Fruit fly (Drosophila melanogaster): Measurements from ENCODE around the gene Bro.

Gene Bro

dm6 chr3L:1679394-1679793 lies 31.7 kb downstream of the Bro start:
- TF ChIP-seq Ets96B (tag; optimal IDR thresholded peaks at IDR 0.05) (peak; percentile 47), CG11902 (GFP tag; optimal IDR thresholded peaks at IDR 0.05) (peak; percentile 2), pdm3 (GFP tag; optimal IDR thresholded peaks at IDR 0.05) (peak; percentile 24), svp (GFP tag) (peak; percentile 62), salr (GFP tag; optimal IDR thresholded peaks at IDR 0.05) (no peak), fd85E (GFP tag; optimal IDR thresholded peaks at IDR 0.05) (no peak), achi (GFP tag; optimal IDR thresholded peaks at IDR 0.05) (peak; percentile 17), CG6163 (GFP tag; IDR thresholded peaks at IDR 0.05) (0 out of 3 replicates have a peak, but pooled peaks have one; percentile 43), ss (GFP tag; optimal IDR thresholded peaks at IDR 0.05) (peak; percentile 23 to 56), CG31627 (GFP tag; optimal IDR thresholded peaks at IDR 0.05) (no peak), CG8119 (GFP tag; IDR thresholded peaks at IDR 0.05) (0 out of 3 replicates have a peak, but pooled peaks have one; percentile 21), CG1621 (tag; optimal IDR thresholded peaks at IDR 0.05) (peak; percentile 12), CG10669 (GFP tag; optimal IDR thresholded peaks at IDR 0.05) (peak; percentile 28), spab (GFP tag; optimal IDR thresholded peaks at IDR 0.05) (peak; percentile 15), Sox14 (GFP tag; optimal IDR thresholded peaks at IDR 0.05) (peak; percentile 8), Met (GFP tag; optimal IDR thresholded peaks at IDR 0.05) (peak; percentile 26), fkh (GFP tag; optimal IDR thresholded peaks at IDR 0.05) (no peak), CG9139 (GFP tag; optimal IDR thresholded peaks at IDR 0.05) (no peak), dsx (GFP tag; optimal IDR thresholded peaks at IDR 0.05; ENCODE audit: poor library complexity, severe bottlenecking) (peak; percentile 44), Eip78C (GFP tag) (peak; percentile 78), CG3919 (GFP tag; optimal IDR thresholded peaks at IDR 0.05) (peak; percentile 26), acj6 (GFP tag; optimal IDR thresholded peaks at IDR 0.05) (peak; percentile 3), CG3032 (tag; optimal IDR thresholded peaks at IDR 0.05) (peak; percentile 38), CG6808 (GFP tag; optimal IDR thresholded peaks at IDR 0.05) (peak; percentile 57), CG10631 (GFP tag; optimal IDR thresholded peaks at IDR 0.05) (peak; percentile 6), OdsH (GFP tag; optimal IDR thresholded peaks at IDR 0.05) (no peak), CG11294 (GFP tag; IDR thresholded peaks at IDR 0.05) (no peak)

dm6 chr3L:1683091-1683490 lies 35.4 kb downstream of the Bro start:
- TF ChIP-seq dsx (GFP tag; optimal IDR thresholded peaks at IDR 0.05; ENCODE audit: poor library complexity, severe bottlenecking) = peak; percentile 61
- TF ChIP-seq lz (GFP tag; optimal IDR thresholded peaks at IDR 0.05) = peak; percentile 62
- peak; percentile 41 for TF ChIP-seq Sox102F (GFP tag; optimal IDR thresholded peaks at IDR 0.05)
- TF ChIP-seq dac (GFP tag; optimal IDR thresholded peaks at IDR 0.05) = no peak
- peak; percentile 62 for TF ChIP-seq CG9139 (GFP tag; optimal IDR thresholded peaks at IDR 0.05)
- TF ChIP-seq Hr38 (GFP tag; optimal IDR thresholded peaks at IDR 0.05) = no peak
- no peak for TF ChIP-seq CG16779 (tag; optimal IDR thresholded peaks at IDR 0.05)
- TF ChIP-seq CG31627 (GFP tag; optimal IDR thresholded peaks at IDR 0.05) = peak; percentile 66
- peak; percentile 25 for TF ChIP-seq CG8319 (GFP tag; optimal IDR thresholded peaks at IDR 0.05)
- TF ChIP-seq CG11294 (GFP tag; IDR thresholded peaks at IDR 0.05) = 0 out of 2 replicates have a peak, but pooled peaks have one; percentile 17
- peak; percentile 72 for TF ChIP-seq esn (GFP tag; optimal IDR thresholded peaks at IDR 0.05)
- TF ChIP-seq pdm3 (GFP tag; optimal IDR thresholded peaks at IDR 0.05) = peak; percentile 47
- TF ChIP-seq CG6808 (GFP tag; optimal IDR thresholded peaks at IDR 0.05) = peak; percentile 74
- TF ChIP-seq Gug (GFP tag; IDR thresholded peaks at IDR 0.05) = peak; percentile 46; the same call in 1 of the 2 replicates
- peak; percentile 66 for TF ChIP-seq CG6792 (GFP tag; optimal IDR thresholded peaks at IDR 0.05)
- TF ChIP-seq CG1621 (tag; optimal IDR thresholded peaks at IDR 0.05) = peak; percentile 59
- peak; percentile 87 for TF ChIP-seq CG6163 (GFP tag; IDR thresholded peaks at IDR 0.05)
- TF ChIP-seq Sox15 (GFP tag; optimal IDR thresholded peaks at IDR 0.05) = peak; percentile 27
- peak; percentile 73 for TF ChIP-seq Ets96B (tag; optimal IDR thresholded peaks at IDR 0.05)
- no peak for TF ChIP-seq CG4318 (GFP tag; optimal IDR thresholded peaks at IDR 0.05)
- peak; percentile 36 for TF ChIP-seq CG32006 (GFP tag; optimal IDR thresholded peaks at IDR 0.05)
- peak; percentile 47 for TF ChIP-seq acj6 (GFP tag; optimal IDR thresholded peaks at IDR 0.05)
- peak; percentile 53; the same call in 1 of the 3 replicates for TF ChIP-seq CG8119 (GFP tag; IDR thresholded peaks at IDR 0.05)
- peak; percentile 40 for TF ChIP-seq vri (GFP tag; optimal IDR thresholded peaks at IDR 0.05)
- TF ChIP-seq CG6854 (GFP tag; optimal IDR thresholded peaks at IDR 0.05) = no peak
- TF ChIP-seq fd85E (GFP tag; optimal IDR thresholded peaks at IDR 0.05) = no peak
- TF ChIP-seq Blimp-1 (GFP tag; optimal IDR thresholded peaks at IDR 0.05) = peak; percentile 2
- TF ChIP-seq cyc (GFP tag; optimal IDR thresholded peaks at IDR 0.05) = peak; percentile 62
- peak; percentile 38 for TF ChIP-seq CG11902 (GFP tag; optimal IDR thresholded peaks at IDR 0.05)
- no peak for TF ChIP-seq Lpt (GFP tag; optimal IDR thresholded peaks at IDR 0.05)
- no peak for TF ChIP-seq Eip93F (GFP tag; optimal IDR thresholded peaks at IDR 0.05)
- peak; percentile 77 for TF ChIP-seq CG10669 (GFP tag; optimal IDR thresholded peaks at IDR 0.05)
- peak; percentile 62 for TF ChIP-seq Hr39 (GFP tag; optimal IDR thresholded peaks at IDR 0.05)
- peak; percentile 66 for TF ChIP-seq fd59A (GFP tag; optimal IDR thresholded peaks at IDR 0.05)
- peak; percentile 30 to 41 for TF ChIP-seq salr (GFP tag; optimal IDR thresholded peaks at IDR 0.05)
- TF ChIP-seq CG8632 (GFP tag; optimal IDR thresholded peaks at IDR 0.05) = peak; percentile 36
